Worm (Caenorhabditis elegans) whole organism, late embryonic: ENCODE data around the gene C33F10.4.

Source experiments
- C08G9.2 ChIP-seq: sonication (generic microtip); optimal IDR thresholded peaks from 2 replicates; lab custom pipeline; 2016; ENCODE audit warnings: mild to moderate bottlenecking, missing genetic modification characterization, moderate library complexity, missing compliant biosample characterization
- F13H6.1 ChIP-seq: sonication (generic microtip); optimal IDR thresholded peaks from 2 replicates; lab custom pipeline; 2016; ENCODE audit warnings: missing genetic modification characterization, missing compliant biosample characterization
- K02D7.2 ChIP-seq: sonication (generic microtip); optimal IDR thresholded peaks from 2 replicates; lab custom pipeline; 2017; ENCODE audit warnings: mild to moderate bottlenecking, missing genetic modification characterization, missing compliant biosample characterization
- T23F11.4 ChIP-seq: fragments of 200-800 bp; sonication (Bioruptor generic); optimal IDR thresholded peaks from 2 replicates; lab custom pipeline; 2018; ENCODE audit warnings: mild to moderate bottlenecking, missing genetic modification characterization, missing compliant biosample characterization
- ahr-1 ChIP-seq: sonication (generic microtip); optimal IDR thresholded peaks from 2 replicates; lab custom pipeline; 2016; ENCODE audit warnings: missing genetic modification characterization, missing compliant biosample characterization
- ama-1 ChIP-seq: fragments of 150-350 bp; optimal IDR thresholded peaks from 2 replicates; lab custom pipeline; 2014
- ceh-18 ChIP-seq: sonication (generic microtip); optimal IDR thresholded peaks from 2 replicates; lab custom pipeline; 2016; ENCODE audit warnings: missing genetic modification characterization, missing compliant biosample characterization
- ceh-19 ChIP-seq: fragments of 200-800 bp; sonication (Bioruptor generic); optimal IDR thresholded peaks from 2 replicates; lab custom pipeline; 2018; ENCODE audit warnings: mild to moderate bottlenecking, missing genetic modification characterization, missing compliant biosample characterization
- ceh-2 ChIP-seq: sonication (generic microtip); optimal IDR thresholded peaks from 2 replicates; lab custom pipeline; 2016; ENCODE audit warnings: missing genotype, missing genetic modification characterization, missing compliant biosample characterization
- ceh-24 ChIP-seq: sonication (generic microtip); optimal IDR thresholded peaks from 2 replicates; lab custom pipeline; 2016; ENCODE audit warnings: mild to moderate bottlenecking, missing genetic modification characterization, missing compliant biosample characterization
- ceh-30 ChIP-seq: fragments of 150-350 bp; optimal IDR thresholded peaks from 2 replicates; lab custom pipeline; 2014; ENCODE audit warnings: missing biosample characterization, missing genetic modification characterization
- ceh-31 ChIP-seq: sonication (generic microtip); optimal IDR thresholded peaks from 2 replicates; lab custom pipeline; 2016; ENCODE audit warnings: missing genetic modification characterization, missing compliant biosample characterization
- ceh-45 ChIP-seq: fragments of 200-800 bp; sonication (Bioruptor generic); IDR thresholded peaks from 2 replicates; pipeline ENCODE4 v1.3.6; 2022; ENCODE audit warnings: missing genetic modification reagents, missing genetic modification characterization, missing compliant biosample characterization
- ceh-48 ChIP-seq: sonication (generic microtip); optimal IDR thresholded peaks from 2 replicates; lab custom pipeline; 2016; ENCODE audit warnings: missing genetic modification characterization, inconsistent platforms, missing compliant biosample characterization
- ceh-6 ChIP-seq: fragments of 200-800 bp; sonication (Bioruptor generic); optimal IDR thresholded peaks from 2 replicates; lab custom pipeline; 2018; ENCODE audit warnings: mild to moderate bottlenecking, missing genetic modification characterization, missing compliant biosample characterization
- che-1 ChIP-seq: sonication (generic microtip); optimal IDR thresholded peaks from 2 replicates; lab custom pipeline; 2016; ENCODE audit warnings: mild to moderate bottlenecking, missing genetic modification characterization, missing compliant biosample characterization
- dmd-4 ChIP-seq: sonication (generic microtip); optimal IDR thresholded peaks from 2 replicates; lab custom pipeline; 2016; ENCODE audit warnings: borderline replicate concordance, missing genetic modification characterization, missing compliant biosample characterization
- dve-1 ChIP-seq: sonication (generic microtip); optimal IDR thresholded peaks from 2 replicates; lab custom pipeline; 2017; ENCODE audit warnings: antibody characterized with exemption, mild to moderate bottlenecking, missing genetic modification characterization, missing compliant biosample characterization
- elt-2 ChIP-seq: sonication (generic microtip); optimal IDR thresholded peaks from 2 replicates; lab custom pipeline; 2016; ENCODE audit warnings: missing genetic modification reagents, missing genetic modification characterization, missing compliant biosample characterization
- elt-4 ChIP-seq: sonication (generic microtip); optimal IDR thresholded peaks from 2 replicates; lab custom pipeline; 2016; ENCODE audit warnings: missing genetic modification characterization, missing compliant biosample characterization
- ets-4 ChIP-seq: sonication (generic microtip); optimal IDR thresholded peaks from 2 replicates; lab custom pipeline; 2016; ENCODE audit warnings: missing genetic modification characterization, missing compliant biosample characterization
- eyg-1 ChIP-seq: sonication (generic microtip); optimal IDR thresholded peaks from 2 replicates; lab custom pipeline; 2016; ENCODE audit warnings: missing genotype, missing genetic modification characterization, missing compliant biosample characterization
- fax-1 ChIP-seq: sonication (generic microtip); optimal IDR thresholded peaks from 2 replicates; lab custom pipeline; 2016; ENCODE audit warnings: missing genotype, missing genetic modification characterization, missing compliant biosample characterization
- fkh-6 ChIP-seq: sonication (generic microtip); optimal IDR thresholded peaks from 2 replicates; lab custom pipeline; 2016; ENCODE audit warnings: missing genetic modification characterization, missing compliant biosample characterization
- gmeb-2 ChIP-seq: sonication (generic microtip); optimal IDR thresholded peaks from 2 replicates; lab custom pipeline; 2016; ENCODE audit warnings: missing genetic modification characterization, inconsistent platforms, missing compliant biosample characterization
- lin-11 ChIP-seq: fragments of 200-800 bp; sonication (Bioruptor generic); optimal IDR thresholded peaks from 2 replicates; lab custom pipeline; 2018; ENCODE audit warnings: mild to moderate bottlenecking, missing genetic modification characterization, missing compliant biosample characterization
- mec-3 ChIP-seq: sonication (generic microtip); optimal IDR thresholded peaks from 2 replicates; lab custom pipeline; 2016; ENCODE audit warnings: borderline replicate concordance, missing genetic modification characterization, missing compliant biosample characterization
- nhr-11 ChIP-seq: fragments of 150-350 bp; optimal IDR thresholded peaks from 2 replicates; lab custom pipeline; 2014; ENCODE audit warnings: missing biosample characterization, missing genetic modification characterization
- npax-4 ChIP-seq: sonication (generic microtip); optimal IDR thresholded peaks from 2 replicates; lab custom pipeline; 2016; ENCODE audit warnings: missing genetic modification characterization, missing compliant biosample characterization
- pag-3 ChIP-seq: sonication (generic microtip); optimal IDR thresholded peaks from 2 replicates; lab custom pipeline; 2016; ENCODE audit warnings: missing compliant biosample characterization, missing genetic modification characterization, borderline replicate concordance
- pax-1 ChIP-seq: fragments of 150-350 bp; optimal IDR thresholded peaks from 2 replicates; lab custom pipeline; 2014; ENCODE audit warnings: missing biosample characterization, missing genetic modification characterization
- pha-2 ChIP-seq: sonication (generic microtip); optimal IDR thresholded peaks from 2 replicates; lab custom pipeline; 2017; ENCODE audit warnings: mild to moderate bottlenecking, missing genetic modification characterization, missing compliant biosample characterization
- pros-1 ChIP-seq: fragments of 150-350 bp; optimal IDR thresholded peaks from 2 replicates; lab custom pipeline; 2014; ENCODE audit warnings: missing biosample characterization, missing genetic modification reagents, missing genetic modification characterization
- ref-2 ChIP-seq: sonication (generic microtip); optimal IDR thresholded peaks from 2 replicates; lab custom pipeline; 2016; ENCODE audit warnings: missing genetic modification characterization, missing compliant biosample characterization
- sox-2 ChIP-seq: fragments of 200-800 bp; sonication (Bioruptor generic); IDR thresholded peaks from 2 replicates; pipeline ENCODE4 v1.3.6; 2022; ENCODE audit warnings: missing genetic modification reagents, missing genetic modification characterization, missing compliant biosample characterization
- tbx-2 ChIP-seq: sonication (generic microtip); optimal IDR thresholded peaks from 2 replicates; lab custom pipeline; 2016; ENCODE audit warnings: missing genetic modification characterization, missing compliant biosample characterization
- ttx-3 ChIP-seq: sonication (generic microtip); optimal IDR thresholded peaks from 2 replicates; lab custom pipeline; 2016; ENCODE audit warnings: missing genetic modification reagents, missing genetic modification characterization, missing compliant biosample characterization
- unc-42 ChIP-seq: sonication (generic microtip); optimal IDR thresholded peaks from 2 replicates; lab custom pipeline; 2016; ENCODE audit warnings: missing genotype, missing genetic modification characterization, missing compliant biosample characterization
- zip-5 ChIP-seq: sonication (generic microtip); optimal IDR thresholded peaks from 2 replicates; lab custom pipeline; 2016; ENCODE audit warnings: missing genetic modification characterization, missing compliant biosample characterization

The C33F10.4 gene

ce11 chrII:4759835-4760234, 35.7 kb upstream of the C33F10.4 start:
- TF ChIP-seq lin-11 (tag; lab: Kevin White, UChicago) (no peak), ceh-30 (no peak), tbx-2 (no peak)
- TF ChIP-seq, all 69 proteins: peak for 0

- TF ChIP-seq ceh-24 (tag; lab: Kevin White, UChicago) (no peak), ceh-6 (GFP tag; lab: Kevin White, UChicago) (no peak), ahr-1 (tag; lab: Kevin White, UChicago) (no peak), ceh-2 (tag; lab: Kevin White, UChicago) (no peak), C08G9.2 (tag; lab: Kevin White, UChicago) (no peak), ceh-48 (tag; lab: Kevin White, UChicago) (no peak), dmd-4 (tag; lab: Kevin White, UChicago) (no peak), pha-2 (tag; lab: Kevin White, UChicago) (no peak), sox-2 (GFP tag; lab: Robert Waterston, UW) (no peak), pag-3 (no peak), mec-3 (no peak), ceh-45 (GFP tag; lab: Robert Waterston, UW) (no peak), K02D7.2 (tag; lab: Kevin White, UChicago) (no peak), che-1 (tag; lab: Kevin White, UChicago) (no peak)
- TF ChIP-seq, all 69 proteins: peak for 0
Measured at ce11 chrII:4761020-4761419, 34.5 kb upstream of the C33F10.4 start.

- TF ChIP-seq T23F11.4 (GFP tag; lab: Kevin White, UChicago): no peak
- no peak for TF ChIP-seq K02D7.2 (tag; lab: Kevin White, UChicago)
- TF ChIP-seq npax-4 (tag; lab: Kevin White, UChicago): no peak
Measured at ce11 chrII:4762574-4763285, 32.8 kb upstream of the C33F10.4 start, which contains the start of gene F26G1.2. Gene F26G1.2 (plus strand): TSS chrII:4763081.

ce11 chrII:4766284-4766683, 29.3 kb upstream of the C33F10.4 start, which contains the start of gene ttm-2:
Gene ttm-2 (minus strand): TSS chrII:4766384.
- no peak for TF ChIP-seq eyg-1 (tag; lab: Kevin White, UChicago)
- no peak for TF ChIP-seq ceh-31 (tag; lab: Kevin White, UChicago)
- no peak for TF ChIP-seq ceh-6 (GFP tag; lab: Kevin White, UChicago)
- no peak for TF ChIP-seq ceh-19 (GFP tag; lab: Kevin White, UChicago)
- TF ChIP-seq npax-4 (tag; lab: Kevin White, UChicago): no peak
- TF ChIP-seq elt-2: no peak
- no peak for TF ChIP-seq pax-1

- TF ChIP-seq ets-4 (tag; lab: Kevin White, UChicago) (no peak), ttx-3 (tag; lab: Kevin White, UChicago) (no peak), mec-3 (no peak), unc-42 (tag; lab: Kevin White, UChicago) (no peak), elt-4 (tag; lab: Kevin White, UChicago) (no peak)
Measured at ce11 chrII:4767612-4768011, 27.9 kb upstream of the C33F10.4 start.

- TF ChIP-seq elt-2 (no peak), zip-5 (tag; lab: Kevin White, UChicago) (no peak), fkh-6 (no peak), T23F11.4 (GFP tag; lab: Kevin White, UChicago) (no peak), pros-1 (tag; lab: Kevin White, UChicago) (no peak), nhr-11 (tag; lab: Kevin White, UChicago) (no peak), ets-4 (tag; lab: Kevin White, UChicago) (no peak), pax-1 (no peak), dve-1 (no peak), gmeb-2 (tag; lab: Kevin White, UChicago) (no peak), F13H6.1 (tag; lab: Kevin White, UChicago) (no peak), ama-1 (lab: Kevin White, UChicago) (no peak), fax-1 (tag; lab: Kevin White, UChicago) (no peak), dmd-4 (tag; lab: Kevin White, UChicago) (no peak), ref-2 (tag; lab: Kevin White, UChicago) (no peak), ceh-18 (tag; lab: Kevin White, UChicago) (no peak)
Measured at ce11 chrII:4769096-4769495, 26.5 kb upstream of the C33F10.4 start.
